Fruit fly (Drosophila melanogaster): Measurements from ENCODE around the gene udt.

DNA sequence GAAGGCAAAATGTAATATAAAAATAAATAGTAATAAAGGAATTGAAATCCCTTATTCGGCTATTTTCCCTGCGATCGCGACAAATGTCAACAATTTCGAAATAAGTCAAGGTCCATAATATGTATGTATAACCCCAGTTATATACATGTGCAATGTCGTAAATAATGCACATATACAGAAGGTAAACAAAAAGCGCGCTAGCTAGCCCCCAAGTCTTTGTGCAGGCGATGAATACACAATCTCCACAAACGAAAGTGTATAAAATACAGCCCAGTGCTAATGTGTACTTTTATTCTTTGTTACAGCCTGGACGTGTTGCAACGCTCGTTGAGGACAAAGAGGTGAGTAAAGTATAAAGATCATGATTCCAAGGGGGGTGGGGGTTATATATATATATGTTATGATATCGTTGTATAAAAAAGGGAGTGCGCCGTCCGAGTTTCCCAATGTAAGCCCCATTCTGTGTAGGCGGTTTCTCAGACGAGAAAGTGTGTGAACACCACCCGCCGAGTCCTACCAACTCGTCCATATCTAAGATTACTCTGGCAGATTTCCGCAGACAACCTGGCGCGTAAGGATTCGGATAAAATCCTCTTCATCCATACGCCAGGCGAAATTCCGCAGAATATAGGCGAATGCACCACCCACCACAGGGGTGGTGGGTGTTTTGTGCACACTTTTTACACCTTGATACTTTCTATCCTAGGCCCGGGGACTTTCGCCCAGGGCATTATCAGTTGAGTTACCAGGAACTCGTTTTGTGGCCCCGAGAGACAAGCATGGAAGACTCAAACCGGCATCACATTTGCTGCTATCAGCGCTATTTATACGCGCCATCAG lies 33.2 kb downstream of the udt start:
- TF ChIP-seq Sin3A (optimal IDR thresholded peaks at IDR 0.05) (no peak), h (optimal IDR thresholded peaks at IDR 0.05) (no peak), psq (optimal IDR thresholded peaks at IDR 0.05) (no peak), Myc (optimal IDR thresholded peaks at IDR 0.05) (no peak), insv (optimal IDR thresholded peaks at IDR 0.05) (no peak), ttk (optimal IDR thresholded peaks at IDR 0.05) (no peak)

Measured in Kc167 (cell line).